Fruit fly (Drosophila melanogaster) whole organism, embryonic: ENCODE results near the gene CG12310.

Source experiments
- CG10147 ChIP-seq: fragments of 200-800 bp; sonication (Bioruptor generic); optimal IDR thresholded peaks from 2 replicates; lab custom pipeline; 2019; ENCODE audit warnings: missing biosample characterization, mild to moderate bottlenecking, missing genetic modification characterization, moderate library complexity
- CG10462 ChIP-seq: fragments of 200-800 bp; sonication (Bioruptor generic); optimal IDR thresholded peaks from 2 replicates; lab custom pipeline; 2016; ENCODE audit warnings: missing biosample characterization, missing genetic modification characterization
- CG11247 ChIP-seq: fragments of 200-800 bp; sonication (Bioruptor generic); IDR thresholded peaks from 2 replicates; pipeline ENCODE4 v1.3.6; 2022; ENCODE audit warnings: missing biosample characterization, missing genetic modification characterization
- CG11398 ChIP-seq: fragments of 200-800 bp; sonication (Bioruptor generic); optimal IDR thresholded peaks from 2 replicates; lab custom pipeline; 2016; ENCODE audit warnings: missing biosample characterization, missing genetic modification characterization
- CG11695 ChIP-seq: fragments of 200-800 bp; sonication (Bioruptor generic); IDR thresholded peaks from 3 replicates; pipeline ENCODE4 v1.3.6; 2022; ENCODE audit warnings: missing biosample characterization, missing genetic modification characterization
- CG12236 ChIP-seq: fragments of 200-800 bp; sonication (Bioruptor generic); optimal IDR thresholded peaks from 2 replicates; lab custom pipeline; 2016; ENCODE audit warnings: missing biosample characterization, missing genetic modification characterization
- CG12942 ChIP-seq: fragments of 200-800 bp; sonication (Bioruptor generic); optimal IDR thresholded peaks from 3 replicates; lab custom pipeline; 2016; ENCODE audit warnings: missing biosample characterization, missing genetic modification characterization
- CG13287 ChIP-seq: fragments of 200-800 bp; sonication (Bioruptor generic); IDR thresholded peaks from 2 replicates; pipeline ENCODE4 v1.3.6; 2022; ENCODE audit warnings: missing biosample characterization, missing genetic modification characterization; ENCODE audit not compliant: partially characterized antibody
- CG1602 ChIP-seq: fragments of 200-800 bp; sonication (Bioruptor generic); optimal IDR thresholded peaks from 3 replicates; lab custom pipeline; 2016; ENCODE audit warnings: missing biosample characterization, missing genetic modification characterization
- CG17186 ChIP-seq: fragments of 200-800 bp; sonication (Bioruptor generic); optimal IDR thresholded peaks from 3 replicates; lab custom pipeline; 2017; ENCODE audit warnings: missing biosample characterization, missing genetic modification reagents, missing genetic modification characterization
- CG17328 ChIP-seq: fragments of 200-800 bp; sonication (Bioruptor generic); IDR thresholded peaks from 2 replicates; pipeline ENCODE4 v1.3.6; 2022; ENCODE audit warnings: missing biosample characterization, missing genetic modification characterization
- CG17385 ChIP-seq: fragments of 200-800 bp; sonication (Bioruptor generic); optimal IDR thresholded peaks from 3 replicates; lab custom pipeline; 2018; ENCODE audit warnings: missing biosample characterization, mild to moderate bottlenecking, missing genetic modification characterization
- CG30403 ChIP-seq: fragments of 200-800 bp; sonication (Bioruptor generic); optimal IDR thresholded peaks from 3 replicates; lab custom pipeline; 2016; ENCODE audit warnings: missing biosample characterization, missing genetic modification characterization
- CG3065 ChIP-seq: fragments of 200-800 bp; sonication (Bioruptor generic); optimal IDR thresholded peaks from 2 replicates; lab custom pipeline; 2016; ENCODE audit warnings: missing biosample characterization, missing genetic modification characterization
- CG31224 ChIP-seq: fragments of 200-800 bp; sonication (Bioruptor generic); IDR thresholded peaks from 2 replicates; pipeline ENCODE4 v1.3.6; 2022; ENCODE audit warnings: missing biosample characterization, missing genetic modification characterization
- CG3847 ChIP-seq: fragments of 200-800 bp; sonication (Bioruptor generic); IDR thresholded peaks from 2 replicates; pipeline ENCODE4 v1.3.6; 2022; ENCODE audit warnings: missing biosample characterization, missing genetic modification characterization
- CG4707 ChIP-seq: fragments of 200-800 bp; sonication (Bioruptor generic); optimal IDR thresholded peaks from 2 replicates; lab custom pipeline; 2018; ENCODE audit warnings: missing biosample characterization, mild to moderate bottlenecking, missing genetic modification characterization, moderate library complexity
- CG4854 ChIP-seq: fragments of 200-800 bp; sonication (Bioruptor generic); optimal IDR thresholded peaks from 2 replicates; lab custom pipeline; 2016; ENCODE audit warnings: missing biosample characterization, missing genetic modification characterization, inconsistent platforms
- CG6254 ChIP-seq: fragments of 200-800 bp; sonication (Bioruptor generic); optimal IDR thresholded peaks from 3 replicates; lab custom pipeline; 2017; ENCODE audit warnings: mild to moderate bottlenecking, missing biosample characterization, missing genetic modification reagents, missing genetic modification characterization
- CG6654 ChIP-seq: fragments of 200-800 bp; sonication (Bioruptor generic); optimal IDR thresholded peaks from 2 replicates; lab custom pipeline; 2017; ENCODE audit warnings: missing biosample characterization, mild to moderate bottlenecking, missing genetic modification characterization
- CG9797 ChIP-seq: fragments of 200-800 bp; sonication (Bioruptor generic); optimal IDR thresholded peaks from 3 replicates; lab custom pipeline; 2018; ENCODE audit warnings: missing biosample characterization, mild to moderate bottlenecking, missing genetic modification characterization
- Camta ChIP-seq: fragments of 200-800 bp; sonication (Bioruptor generic); optimal IDR thresholded peaks from 2 replicates; lab custom pipeline; 2016; ENCODE audit warnings: missing biosample characterization, missing genetic modification characterization
- Hand ChIP-seq: fragments of 200-800 bp; sonication (Bioruptor generic); optimal IDR thresholded peaks from 2 replicates; lab custom pipeline; 2017; ENCODE audit warnings: mild to moderate bottlenecking, missing biosample characterization, missing genetic modification reagents, missing genetic modification characterization
- HmgZ ChIP-seq: fragments of 200-800 bp; sonication (Bioruptor generic); optimal IDR thresholded peaks from 2 replicates; lab custom pipeline; 2018; ENCODE audit warnings: missing biosample characterization, mild to moderate bottlenecking, missing genetic modification characterization
- Neu2 ChIP-seq: fragments of 200-800 bp; sonication (Bioruptor generic); optimal IDR thresholded peaks from 3 replicates; lab custom pipeline; 2016; ENCODE audit warnings: missing biosample characterization, missing genetic modification characterization, borderline replicate concordance
- Nf-YA ChIP-seq: fragments of 200-800 bp; sonication (Bioruptor generic); IDR thresholded peaks from 2 replicates; pipeline ENCODE4 v1.3.6; 2022; ENCODE audit warnings: missing biosample characterization, missing genetic modification characterization
- Oli ChIP-seq: fragments of 200-800 bp; sonication (Bioruptor generic); optimal IDR thresholded peaks from 2 replicates; lab custom pipeline; 2018; ENCODE audit warnings: missing biosample characterization, mild to moderate bottlenecking, missing genetic modification characterization, moderate library complexity
- PHDP ChIP-seq: fragments of 200-800 bp; sonication (Bioruptor generic); optimal IDR thresholded peaks from 3 replicates; lab custom pipeline; 2018; ENCODE audit warnings: missing biosample characterization, mild to moderate bottlenecking, missing genetic modification characterization, moderate library complexity
- Tbp ChIP-seq: fragments of >200 bp; optimal IDR thresholded peaks from 2 replicates; lab custom pipeline; 2018; ENCODE audit warnings: missing biosample characterization, missing genetic modification characterization
- ase ChIP-seq: fragments of 200-800 bp; sonication (Bioruptor generic); IDR thresholded peaks from 3 replicates; pipeline ENCODE4 v1.3.6; 2022; ENCODE audit warnings: missing biosample characterization, missing genetic modification characterization
- az2 ChIP-seq: fragments of 200-800 bp; sonication (Bioruptor generic); optimal IDR thresholded peaks from 3 replicates; lab custom pipeline; 2016; ENCODE audit warnings: missing biosample characterization, missing genetic modification characterization
- chn ChIP-seq: fragments of 200-800 bp; sonication (Bioruptor generic); optimal IDR thresholded peaks from 2 replicates; lab custom pipeline; 2016; ENCODE audit warnings: missing biosample characterization, missing genetic modification characterization
- crc ChIP-seq: fragments of 200-800 bp; sonication (Bioruptor generic); optimal IDR thresholded peaks from 2 replicates; lab custom pipeline; 2016; ENCODE audit warnings: missing biosample characterization, missing genetic modification characterization
- grn ChIP-seq: fragments of 200-800 bp; sonication (Bioruptor generic); optimal IDR thresholded peaks from 3 replicates; lab custom pipeline; 2017; ENCODE audit warnings: missing biosample characterization, missing genetic modification characterization
- gsb ChIP-seq: fragments of 200-800 bp; sonication (Bioruptor generic); IDR thresholded peaks from 2 replicates; pipeline ENCODE4 v1.3.6; 2022; ENCODE audit warnings: missing biosample characterization, missing genetic modification characterization
- insv ChIP-seq, 2 experiments: fragments of 200-800 bp; sonication (Bioruptor generic); optimal IDR thresholded peaks; 3 replicates each; lab custom pipeline; 2016 to 2018; ENCODE audit warnings: missing biosample characterization in 2 of 2, missing genetic modification characterization in 2 of 2
- maf-S ChIP-seq: fragments of 200-800 bp; sonication (Bioruptor generic); optimal IDR thresholded peaks from 2 replicates; lab custom pipeline; 2016; ENCODE audit warnings: missing biosample characterization, missing genetic modification characterization
- odd ChIP-seq: fragments of 200-800 bp; sonication (Bioruptor generic); optimal IDR thresholded peaks from 2 replicates; lab custom pipeline; 2017; ENCODE audit warnings: missing biosample characterization, mild to moderate bottlenecking, missing genetic modification characterization
- p53 ChIP-seq: fragments of 200-800 bp; sonication (Bioruptor generic); optimal IDR thresholded peaks from 2 replicates; lab custom pipeline; 2016; ENCODE audit warnings: missing biosample characterization, missing genetic modification characterization
- pros ChIP-seq: fragments of 200-800 bp; sonication (Bioruptor generic); optimal IDR thresholded peaks from 3 replicates; lab custom pipeline; 2019; ENCODE audit warnings: missing biosample characterization, mild to moderate bottlenecking, missing genetic modification characterization, moderate library complexity
- pzg ChIP-seq: fragments of 200-800 bp; sonication (Bioruptor generic); optimal IDR thresholded peaks from 3 replicates; lab custom pipeline; 2018; ENCODE audit warnings: missing biosample characterization, mild to moderate bottlenecking, missing genetic modification characterization, moderate library complexity
- ro ChIP-seq: fragments of 200-800 bp; sonication (Bioruptor generic); IDR thresholded peaks from 2 replicates; pipeline ENCODE4 v1.3.6; 2022; ENCODE audit warnings: missing biosample characterization, missing genetic modification characterization
- slbo ChIP-seq: fragments of 200-800 bp; sonication (Bioruptor generic); IDR thresholded peaks from 2 replicates; pipeline ENCODE4 v1.3.6; 2022; ENCODE audit warnings: missing biosample characterization, missing genetic modification characterization
- so ChIP-seq: fragments of 200-800 bp; sonication (Bioruptor generic); IDR thresholded peaks from 3 replicates; pipeline ENCODE4 v1.3.6; 2022; ENCODE audit warnings: missing biosample characterization, missing genetic modification characterization
- stwl ChIP-seq: fragments of 200-800 bp; sonication (Bioruptor generic); optimal IDR thresholded peaks from 3 replicates; lab custom pipeline; 2018; ENCODE audit warnings: missing biosample characterization, mild to moderate bottlenecking, missing genetic modification characterization, moderate library complexity
- twi ChIP-seq: fragments of 200-800 bp; optimal IDR thresholded peaks from 2 replicates; lab custom pipeline; 2019; ENCODE audit warnings: missing biosample characterization, mild to moderate bottlenecking, missing genetic modification characterization, moderate library complexity
- vfl ChIP-seq: fragments of 200-800 bp; sonication (Bioruptor generic); optimal IDR thresholded peaks from 2 replicates; lab custom pipeline; 2016; ENCODE audit warnings: missing biosample characterization, missing genetic modification characterization
- wdn ChIP-seq: fragments of 200-800 bp; sonication (Bioruptor generic); IDR thresholded peaks from 2 replicates; pipeline ENCODE4 v1.3.6; 2022; ENCODE audit warnings: missing biosample characterization, missing genetic modification characterization
- wek ChIP-seq: fragments of 200-800 bp; sonication (Bioruptor generic); optimal IDR thresholded peaks from 3 replicates; lab custom pipeline; 2018; ENCODE audit warnings: missing biosample characterization, mild to moderate bottlenecking, missing genetic modification characterization, moderate library complexity
- wor ChIP-seq: fragments of 200-800 bp; sonication (Bioruptor generic); IDR thresholded peaks from 2 replicates; pipeline ENCODE4 v1.3.6; 2022; ENCODE audit warnings: missing biosample characterization, missing genetic modification characterization

The CG12310 gene

DNA sequence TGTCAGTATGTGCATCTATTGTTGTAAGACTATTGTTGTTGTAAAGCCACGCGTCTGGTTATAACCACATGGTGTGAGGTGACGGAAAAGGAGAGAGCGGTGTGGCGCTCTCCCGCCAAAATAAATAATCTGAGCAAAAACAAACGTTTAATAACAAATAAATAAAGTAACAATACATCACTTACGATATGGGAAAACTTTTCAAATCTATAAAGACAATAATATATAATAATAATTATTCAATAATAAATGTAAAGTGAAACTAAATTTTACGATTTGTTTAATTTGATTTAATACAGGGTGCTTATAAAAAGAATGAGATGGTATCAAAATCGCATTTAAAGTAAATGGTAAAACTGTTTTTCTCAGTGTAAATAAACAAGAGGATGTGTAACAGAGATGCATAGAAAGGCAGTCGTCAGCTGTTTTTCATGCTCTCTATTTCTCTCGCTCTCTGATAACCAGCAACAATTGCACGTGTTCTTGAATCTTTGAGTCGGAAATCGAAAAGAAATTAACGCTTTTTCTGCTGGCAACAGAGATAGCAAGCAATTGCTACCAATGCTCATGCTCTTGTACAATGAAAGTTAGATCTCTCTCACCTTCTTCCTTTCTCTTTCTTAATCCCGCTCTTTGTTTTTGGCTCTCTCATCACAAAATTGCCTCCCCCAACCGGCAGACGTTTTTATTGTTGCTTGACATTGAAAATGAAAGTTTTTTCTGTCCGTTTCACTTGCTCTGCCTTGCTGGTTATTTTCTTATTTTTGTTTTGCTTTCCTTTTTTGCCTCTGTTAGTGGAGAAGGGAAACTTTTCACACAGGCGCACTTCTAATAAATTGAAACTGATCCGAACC, 48.3 kb upstream of the CG12310 start (continued):
- TF ChIP-seq CG4707 (GFP tag; lab: Kevin White, UChicago), result peak; percentile 34
- peak; percentile 37 for TF ChIP-seq CG10462 (GFP tag; lab: Kevin White, UChicago)
- TF ChIP-seq Neu2 (GFP tag; lab: Kevin White, UChicago), result no peak
- no peak for TF ChIP-seq CG3847 (GFP tag; lab: Robert Waterston, UW)
- peak; percentile 81 for TF ChIP-seq odd (GFP tag; lab: Kevin White, UChicago)
- TF ChIP-seq CG11247 (GFP tag; lab: Robert Waterston, UW), result peak; percentile 75
- TF ChIP-seq CG17328, result peak; percentile 86
- peak; percentile 85 for TF ChIP-seq CG30403 (GFP tag; lab: Kevin White, UChicago)
- no peak for TF ChIP-seq CG4854 (GFP tag; lab: Kevin White, UChicago)
- TF ChIP-seq Camta, result no peak
- TF ChIP-seq CG12236, result no peak
- peak; percentile 88 for TF ChIP-seq CG6254 (GFP tag; lab: Kevin White, UChicago)
- peak; percentile 70; the same call in 2 of the 3 replicates for TF ChIP-seq ase
- TF ChIP-seq vfl (GFP tag; lab: Kevin White, UChicago), result no peak
- TF ChIP-seq CG31224, result peak; percentile 66; the same call in 1 of the 2 replicates
- TF ChIP-seq insv (GFP tag; optimal IDR thresholded peaks at IDR 0.05; lab: Kevin White, UChicago), result no peak
- TF ChIP-seq CG10147 (GFP tag; lab: Kevin White, UChicago), result peak; percentile 95
- no peak for TF ChIP-seq CG13287 (GFP tag; lab: Robert Waterston, UW)
- TF ChIP-seq chn, result no peak
- peak; percentile 13 for TF ChIP-seq p53 (GFP tag; lab: Kevin White, UChicago)
- no peak for TF ChIP-seq CG17186 (GFP tag; lab: Kevin White, UChicago)
- peak; percentile 80 for TF ChIP-seq az2 (GFP tag; lab: Kevin White, UChicago)
- TF ChIP-seq PHDP, result peak; percentile 86
- peak; percentile 38 for TF ChIP-seq grn (GFP tag; lab: Kevin White, UChicago)
- peak; percentile 45 for TF ChIP-seq twi (tag; lab: Kevin White, UChicago)
- TF ChIP-seq CG3065 (GFP tag; lab: Kevin White, UChicago), result peak; percentile 24
- peak; percentile 82 for TF ChIP-seq CG17385
- no peak for TF ChIP-seq crc (GFP tag; lab: Kevin White, UChicago)
- no peak for TF ChIP-seq wdn
- TF ChIP-seq pzg, result no peak
- TF ChIP-seq CG11695 (GFP tag; lab: Robert Waterston, UW), result peak; percentile 93
- no peak for TF ChIP-seq so
- peak; percentile 63 for TF ChIP-seq CG6654 (GFP tag; lab: Kevin White, UChicago)
- TF ChIP-seq Oli, result peak; percentile 80
- peak; percentile 71 for TF ChIP-seq slbo (GFP tag; lab: Robert Waterston, UW)
- peak; percentile 50; the same call in 1 of the 2 replicates for TF ChIP-seq wor
- TF ChIP-seq Hand (GFP tag; lab: Kevin White, UChicago), result peak; percentile 77
- TF ChIP-seq maf-S, result peak; percentile 15
- no peak for TF ChIP-seq wek (GFP tag; lab: Kevin White, UChicago)
- TF ChIP-seq CG12942, result peak; percentile 61
- no peak for TF ChIP-seq Tbp (GFP tag; lab: Kevin White, UChicago)
- TF ChIP-seq pros (GFP tag; lab: Kevin White, UChicago), result peak; percentile 62
- no peak for TF ChIP-seq CG11398 (GFP tag; lab: Kevin White, UChicago)
- TF ChIP-seq Nf-YA (GFP tag; lab: Robert Waterston, UW), result peak; percentile 84
- peak; percentile 53 for TF ChIP-seq CG1602 (GFP tag; lab: Kevin White, UChicago)
- TF ChIP-seq stwl (tag; lab: Kevin White, UChicago), result peak; percentile 17
- peak; percentile 62 for TF ChIP-seq ro (GFP tag; lab: Robert Waterston, UW)
- TF ChIP-seq CG9797 (GFP tag; lab: Kevin White, UChicago), result no peak
- TF ChIP-seq HmgZ, result peak; percentile 22
- TF ChIP-seq gsb (GFP tag; lab: Robert Waterston, UW), result peak; percentile 77
